Worm (Caenorhabditis elegans) whole organism, L2 larva: ENCODE measurements around the gene tald-1.

Experiments
- C34F6.9 ChIP-seq: fragments of 150-350 bp; optimal IDR thresholded peaks from 2 replicates; lab custom pipeline; 2014; ENCODE audit warnings: missing biosample characterization, missing genetic modification characterization
- F13H6.1 ChIP-seq: sonication (generic microtip); optimal IDR thresholded peaks from 2 replicates; lab custom pipeline; 2016; ENCODE audit warnings: missing genetic modification characterization, missing compliant biosample characterization
- R02D3.7 ChIP-seq: fragments of 150-350 bp; optimal IDR thresholded peaks from 2 replicates; lab custom pipeline; 2014; ENCODE audit warnings: missing biosample characterization, missing genetic modification characterization
- ZK546.5 ChIP-seq: sonication (generic microtip); optimal IDR thresholded peaks from 2 replicates; lab custom pipeline; 2017; ENCODE audit warnings: missing biosample characterization, missing genetic modification characterization
- alr-1 ChIP-seq: fragments of 150-350 bp; optimal IDR thresholded peaks from 2 replicates; lab custom pipeline; 2014; ENCODE audit warnings: missing biosample characterization, missing genetic modification characterization
- aly-2 ChIP-seq: fragments of 150-350 bp; optimal IDR thresholded peaks from 2 replicates; lab custom pipeline; 2014; ENCODE audit warnings: missing biosample characterization, missing genetic modification characterization
- ama-1 ChIP-seq: fragments of 150-350 bp; optimal IDR thresholded peaks from 2 replicates; lab custom pipeline; 2018; ENCODE audit warnings: inconsistent platforms
- blmp-1 ChIP-seq: sonication (generic microtip); optimal IDR thresholded peaks from 2 replicates; lab custom pipeline; 2017; ENCODE audit warnings: missing genetic modification characterization, mild to moderate bottlenecking, missing compliant biosample characterization, antibody characterized with exemption, moderate library complexity; ENCODE audit not compliant: insufficient read depth
- ceh-16 ChIP-seq: fragments of 150-350 bp; optimal IDR thresholded peaks from 2 replicates; lab custom pipeline; 2014; ENCODE audit warnings: missing biosample characterization, missing genetic modification characterization
- ceh-82 ChIP-seq: fragments of 150-350 bp; optimal IDR thresholded peaks from 2 replicates; lab custom pipeline; 2014; ENCODE audit warnings: missing biosample characterization, missing genetic modification characterization
- crh-2 ChIP-seq: sonication (generic microtip); optimal IDR thresholded peaks from 2 replicates; lab custom pipeline; 2017; ENCODE audit warnings: missing biosample characterization, missing genetic modification characterization
- dmd-4 ChIP-seq: sonication (generic microtip); optimal IDR thresholded peaks from 2 replicates; lab custom pipeline; 2017; ENCODE audit warnings: missing biosample characterization, missing genetic modification characterization
- egl-27 ChIP-seq: sonication (generic microtip); optimal IDR thresholded peaks from 3 replicates; lab custom pipeline; 2017; ENCODE audit warnings: missing biosample characterization, missing genetic modification reagents, missing genetic modification characterization
- elt-1 ChIP-seq: fragments of 150-350 bp; optimal IDR thresholded peaks from 2 replicates; lab custom pipeline; 2014; ENCODE audit warnings: missing biosample characterization, missing genetic modification characterization
- elt-3 ChIP-seq: sonication (generic microtip); optimal IDR thresholded peaks from 2 replicates; lab custom pipeline; 2017; ENCODE audit warnings: missing biosample characterization, missing genetic modification characterization
- fos-1 ChIP-seq: fragments of 150-350 bp; optimal IDR thresholded peaks from 2 replicates; lab custom pipeline; 2014; ENCODE audit warnings: missing biosample characterization, missing genetic modification characterization
- gmeb-1 ChIP-seq: fragments of 150-350 bp; optimal IDR thresholded peaks from 2 replicates; lab custom pipeline; 2014; ENCODE audit warnings: missing biosample characterization, missing genetic modification characterization
- lin-11 ChIP-seq: fragments of 150-350 bp; sonication (generic microtip); optimal IDR thresholded peaks from 2 replicates; lab custom pipeline; 2014; ENCODE audit warnings: missing biosample characterization, missing genetic modification characterization, inconsistent platforms, mixed read lengths
- lin-13 ChIP-seq: fragments of 150-350 bp; optimal IDR thresholded peaks from 2 replicates; lab custom pipeline; 2014; ENCODE audit warnings: missing biosample characterization, missing genetic modification reagents, missing genetic modification characterization
- lin-39 ChIP-seq: fragments of 150-350 bp; optimal IDR thresholded peaks from 2 replicates; lab custom pipeline; 2014; ENCODE audit warnings: missing biosample characterization, missing genetic modification reagents, missing genetic modification characterization
- lsy-2 ChIP-seq, 2 experiments: fragments of 150-350 bp in 1 of 2; sonication (generic microtip) in 1 of 2; optimal IDR thresholded peaks; 2 replicates each; lab custom pipeline; 2014 to 2017; ENCODE audit warnings: missing biosample characterization in 2 of 2, missing genetic modification characterization in 2 of 2
- mab-5 ChIP-seq: fragments of 150-350 bp; optimal IDR thresholded peaks from 2 replicates; lab custom pipeline; 2014; ENCODE audit warnings: missing biosample characterization, missing genetic modification characterization
- mdl-1 ChIP-seq, 2 experiments: fragments of 150-350 bp in 1 of 2; sonication (generic microtip) in 1 of 2; optimal IDR thresholded peaks; 2 replicates each; lab custom pipeline; 2017; ENCODE audit warnings: missing biosample characterization in 2 of 2, missing genetic modification characterization in 2 of 2
- nhr-10 ChIP-seq: sonication (generic microtip); optimal IDR thresholded peaks from 2 replicates; lab custom pipeline; 2017; ENCODE audit warnings: missing biosample characterization, missing genetic modification characterization
- nhr-11 ChIP-seq: fragments of 150-350 bp; optimal IDR thresholded peaks from 2 replicates; lab custom pipeline; 2014; ENCODE audit warnings: missing biosample characterization, missing genetic modification characterization
- nhr-12 ChIP-seq: fragments of 150-350 bp; optimal IDR thresholded peaks from 2 replicates; lab custom pipeline; 2014; ENCODE audit warnings: missing biosample characterization, missing genetic modification characterization
- nhr-129 ChIP-seq: fragments of 150-350 bp; optimal IDR thresholded peaks from 2 replicates; lab custom pipeline; 2014; ENCODE audit warnings: missing biosample characterization, missing genetic modification characterization
- nhr-21 ChIP-seq: fragments of 150-350 bp; optimal IDR thresholded peaks from 2 replicates; lab custom pipeline; 2014; ENCODE audit warnings: missing biosample characterization, missing genetic modification characterization
- nhr-23 ChIP-seq: fragments of 150-350 bp; optimal IDR thresholded peaks from 2 replicates; lab custom pipeline; 2014; ENCODE audit warnings: missing biosample characterization, missing genetic modification reagents, missing genetic modification characterization
- nhr-237 ChIP-seq: fragments of 150-350 bp; optimal IDR thresholded peaks from 2 replicates; lab custom pipeline; 2014; ENCODE audit warnings: missing biosample characterization, missing genetic modification characterization
- nhr-25 ChIP-seq: fragments of 150-350 bp; sonication (generic microtip); optimal IDR thresholded peaks from 3 replicates; lab custom pipeline; 2014; ENCODE audit warnings: missing biosample characterization, missing genetic modification characterization
- nhr-6 ChIP-seq: fragments of 150-350 bp; optimal IDR thresholded peaks from 2 replicates; lab custom pipeline; 2014; ENCODE audit warnings: missing biosample characterization, missing genetic modification characterization
- nhr-77 ChIP-seq: fragments of 150-350 bp; optimal IDR thresholded peaks from 2 replicates; lab custom pipeline; 2014; ENCODE audit warnings: missing biosample characterization, missing genetic modification characterization
- peb-1 ChIP-seq: fragments of 150-350 bp; optimal IDR thresholded peaks from 2 replicates; lab custom pipeline; 2014; ENCODE audit warnings: missing biosample characterization, missing genetic modification characterization
- sem-4 ChIP-seq: fragments of 150-350 bp; optimal IDR thresholded peaks from 2 replicates; lab custom pipeline; 2014; ENCODE audit warnings: missing biosample characterization, missing genetic modification reagents, missing genetic modification characterization
- skn-1 ChIP-seq: sonication (generic microtip); optimal IDR thresholded peaks from 2 replicates; lab custom pipeline; 2017; ENCODE audit warnings: missing biosample characterization, missing genetic modification characterization
- sma-3 ChIP-seq: sonication (generic microtip); optimal IDR thresholded peaks from 2 replicates; lab custom pipeline; 2016; ENCODE audit warnings: missing genetic modification reagents, missing genetic modification characterization, missing compliant biosample characterization
- sma-9 ChIP-seq, 2 experiments: fragments of 150-350 bp in 1 of 2; sonication (generic microtip) in 1 of 2; optimal IDR thresholded peaks; 2 replicates each; lab custom pipeline; 2014 to 2016; ENCODE audit warnings: missing genetic modification characterization in 2 of 2, mild to moderate bottlenecking in 1 of 2, missing biosample characterization in 1 of 2, missing compliant biosample characterization in 1 of 2, missing genetic modification reagents in 1 of 2, moderate library complexity in 1 of 2
- snpc-4 ChIP-seq: fragments of 150-350 bp; optimal IDR thresholded peaks from 2 replicates; lab custom pipeline; 2014; ENCODE audit warnings: missing biosample characterization, missing genetic modification characterization
- unc-39 ChIP-seq: fragments of 150-350 bp; optimal IDR thresholded peaks from 2 replicates; lab custom pipeline; 2014; ENCODE audit warnings: missing biosample characterization, missing genetic modification characterization
- unc-55 ChIP-seq: fragments of 150-350 bp; sonication (generic microtip); optimal IDR thresholded peaks from 3 replicates; lab custom pipeline; 2014; ENCODE audit warnings: missing biosample characterization, missing genetic modification reagents, missing genetic modification characterization
- unc-62 ChIP-seq: fragments of 150-350 bp; optimal IDR thresholded peaks from 2 replicates; lab custom pipeline; 2014; ENCODE audit warnings: missing biosample characterization, missing genetic modification reagents, missing genetic modification characterization
- zag-1 ChIP-seq: fragments of 150-350 bp; optimal IDR thresholded peaks from 2 replicates; lab custom pipeline; 2014; ENCODE audit warnings: missing biosample characterization, missing genetic modification characterization
- ztf-1 ChIP-seq: fragments of 200-800 bp; sonication (Bioruptor generic); conservative IDR thresholded peaks from 2 replicates; pipeline ENCODE4 v1.3.6; 2022; ENCODE audit warnings: missing genetic modification characterization, missing compliant biosample characterization
- ztf-11 ChIP-seq: sonication (generic microtip); optimal IDR thresholded peaks from 2 replicates; lab custom pipeline; 2017; ENCODE audit warnings: missing biosample characterization, missing genetic modification characterization
- ztf-4 ChIP-seq: fragments of 150-350 bp; optimal IDR thresholded peaks from 2 replicates; lab custom pipeline; 2014; ENCODE audit warnings: missing biosample characterization, missing genetic modification characterization

tald-1 gene

DNA sequence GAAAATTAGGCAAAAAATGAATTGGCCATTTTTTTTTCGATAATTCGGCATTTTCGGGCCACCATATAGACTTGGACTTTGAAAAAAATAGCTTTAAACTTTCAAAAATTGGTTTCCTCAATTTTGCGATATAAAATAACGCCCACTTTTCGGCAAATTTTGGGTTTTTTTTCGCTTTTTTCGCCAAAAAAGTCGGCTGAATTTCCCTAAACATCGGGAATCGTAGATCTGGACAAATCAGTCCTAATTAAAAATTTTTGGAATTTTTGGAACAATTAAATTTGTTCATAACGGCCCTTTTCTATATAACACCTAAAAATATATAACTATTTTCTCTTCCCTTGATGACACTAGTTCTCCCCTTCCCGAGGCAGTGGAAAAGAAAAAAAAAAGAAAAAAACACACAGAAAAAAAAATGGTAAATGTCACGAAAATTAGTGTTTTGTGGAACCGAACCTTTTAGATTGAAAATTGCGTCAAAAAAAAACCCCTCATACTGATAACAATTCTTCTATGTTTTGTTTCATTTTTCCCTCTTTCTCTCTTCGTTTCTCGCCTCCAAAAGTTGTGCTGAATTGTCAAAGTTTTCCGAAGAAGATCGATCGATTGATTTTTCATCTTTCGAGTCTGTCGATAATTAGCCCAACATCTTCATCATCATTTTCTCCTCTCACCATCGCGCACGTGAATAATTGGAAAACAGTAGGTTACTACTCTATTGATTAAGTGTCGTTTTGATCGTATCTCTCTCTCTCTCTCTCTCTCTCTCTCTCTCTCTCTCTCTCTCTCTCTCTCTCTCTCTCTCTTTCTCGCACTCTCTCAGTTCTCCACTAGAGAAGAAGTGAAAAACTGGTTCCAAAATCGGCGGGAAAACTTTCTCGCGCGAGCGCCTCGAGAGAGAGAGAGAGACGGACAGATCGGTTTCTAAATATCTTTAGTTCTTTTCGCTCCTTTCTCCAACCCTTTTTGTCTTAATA, 14.2 kb downstream of the tald-1 start, which contains the start of gene Y24D9A.6 (continued):
- TF ChIP-seq blmp-1 (tag; lab: Kevin White, UChicago), result peak; percentile 96
- peak; percentile 83 for TF ChIP-seq sma-9 (GFP tag; optimal IDR thresholded peaks at IDR 0.05; lab: Kevin White, UChicago)
- TF ChIP-seq sma-9 (tag; optimal IDR thresholded peaks at IDR 0.05; lab: Kevin White, UChicago), result no peak
- TF ChIP-seq nhr-10 (tag; lab: Kevin White, UChicago), result no peak
- TF ChIP-seq C34F6.9 (tag; lab: Kevin White, UChicago), result peak; percentile 44
- peak; percentile 18 for TF ChIP-seq unc-55 (GFP tag; lab: Kevin White, UChicago)
- peak; percentile 7 to 75 for TF ChIP-seq lsy-2 (tag; optimal IDR thresholded peaks at IDR 0.05; lab: Kevin White, UChicago)
- TF ChIP-seq mdl-1 (tag; optimal IDR thresholded peaks at IDR 0.05; lab: Kevin White, UChicago), result peak; percentile 45 to 86
- no peak for TF ChIP-seq unc-62
- TF ChIP-seq dmd-4 (tag; lab: Kevin White, UChicago), result no peak
- peak; percentile 70 for TF ChIP-seq nhr-129
- TF ChIP-seq nhr-25 (tag; lab: Kevin White, UChicago), result peak; percentile 96
- no peak for TF ChIP-seq nhr-77 (tag; lab: Kevin White, UChicago)
- TF ChIP-seq lin-11 (tag; lab: Kevin White, UChicago), result no peak
- no peak for TF ChIP-seq nhr-11 (tag; lab: Kevin White, UChicago)
- no peak for TF ChIP-seq unc-39 (tag; lab: Kevin White, UChicago)
- TF ChIP-seq snpc-4 (tag; lab: Kevin White, UChicago), result no peak
- peak; percentile 93 for TF ChIP-seq egl-27
- no peak for TF ChIP-seq ztf-1
- no peak for TF ChIP-seq lin-39 (tag; lab: Kevin White, UChicago)
- TF ChIP-seq zag-1 (tag; lab: Kevin White, UChicago), result no peak
- TF ChIP-seq aly-2 (tag; lab: Kevin White, UChicago), result no peak
- TF ChIP-seq nhr-6 (tag; lab: Kevin White, UChicago), result peak; percentile 84

DNA sequence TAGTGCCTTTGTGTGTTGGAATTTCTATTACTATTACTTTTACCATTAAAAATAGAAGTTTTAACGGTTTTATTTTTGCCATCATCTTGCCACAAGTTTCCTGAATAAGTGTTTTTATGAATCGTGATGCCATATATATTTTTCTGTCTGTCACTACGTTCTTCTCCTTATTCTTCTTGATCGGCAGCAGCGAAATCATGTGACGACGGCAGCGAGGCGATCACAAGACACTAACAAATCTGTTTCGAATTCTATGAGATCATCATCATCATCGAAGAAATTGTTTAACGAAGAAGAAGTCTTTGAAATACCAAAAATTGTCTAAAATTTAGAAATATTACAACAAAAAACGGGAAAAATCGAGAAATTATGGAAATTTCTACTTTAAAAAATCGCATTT, 16.0 kb downstream of the tald-1 start:
- TF ChIP-seq zag-1 (tag; lab: Kevin White, UChicago), result no peak
- TF ChIP-seq unc-39 (tag; lab: Kevin White, UChicago), result no peak
- no peak for TF ChIP-seq ztf-11
- TF ChIP-seq dmd-4 (tag; lab: Kevin White, UChicago), result no peak
- TF ChIP-seq lin-39 (tag; lab: Kevin White, UChicago), result no peak
- TF ChIP-seq F13H6.1 (tag; lab: Kevin White, UChicago), result no peak
- TF ChIP-seq nhr-237 (tag; lab: Kevin White, UChicago), result no peak
- no peak for TF ChIP-seq mdl-1 (tag; optimal IDR thresholded peaks at IDR 0.05; lab: Kevin White, UChicago)
- TF ChIP-seq ceh-82 (tag; lab: Kevin White, UChicago), result no peak
- no peak for TF ChIP-seq ZK546.5 (tag; lab: Kevin White, UChicago)
- peak; percentile 24 for TF ChIP-seq ztf-4 (tag; lab: Kevin White, UChicago)
- TF ChIP-seq nhr-11 (tag; lab: Kevin White, UChicago), result no peak
- no peak for TF ChIP-seq unc-55 (GFP tag; lab: Kevin White, UChicago)
- TF ChIP-seq sma-3 (GFP tag; lab: Kevin White, UChicago), result peak; percentile 84
- TF ChIP-seq nhr-21 (tag; lab: Kevin White, UChicago), result peak; percentile 77
- TF ChIP-seq aly-2 (tag; lab: Kevin White, UChicago), result no peak
- TF ChIP-seq lsy-2 (tag; optimal IDR thresholded peaks at IDR 0.05; lab: Kevin White, UChicago), result peak in 1 of 2 experiments; percentile 47
- TF ChIP-seq egl-27, result no peak
- no peak for TF ChIP-seq skn-1 (tag; lab: Kevin White, UChicago)
- no peak for TF ChIP-seq blmp-1 (tag; lab: Kevin White, UChicago)
- no peak for TF ChIP-seq ztf-1
- TF ChIP-seq nhr-23 (tag; lab: Kevin White, UChicago), result no peak
- no peak for TF ChIP-seq lin-13 (GFP tag; lab: Kevin White, UChicago)
- peak; percentile 71 for TF ChIP-seq nhr-129
- TF ChIP-seq elt-3 (tag; lab: Kevin White, UChicago), result no peak
- no peak for TF ChIP-seq fos-1 (tag; lab: Kevin White, UChicago)
- no peak for TF ChIP-seq R02D3.7 (tag; lab: Kevin White, UChicago)
- TF ChIP-seq elt-1 (tag; lab: Kevin White, UChicago), result no peak
- TF ChIP-seq ama-1 (lab: Kevin White, UChicago), result no peak
- TF ChIP-seq nhr-10 (tag; lab: Kevin White, UChicago), result no peak
- no peak for TF ChIP-seq alr-1 (tag; lab: Kevin White, UChicago)
- peak; percentile 20 for TF ChIP-seq C34F6.9 (tag; lab: Kevin White, UChicago)
- TF ChIP-seq peb-1 (tag; lab: Kevin White, UChicago), result no peak
- TF ChIP-seq nhr-6 (tag; lab: Kevin White, UChicago), result peak; percentile 9
- no peak for TF ChIP-seq snpc-4 (tag; lab: Kevin White, UChicago)
- no peak for TF ChIP-seq nhr-12 (tag; lab: Kevin White, UChicago)
- TF ChIP-seq nhr-77 (tag; lab: Kevin White, UChicago), result no peak
- no peak for TF ChIP-seq sem-4 (tag; lab: Kevin White, UChicago)
- peak; percentile 83 for TF ChIP-seq ceh-16 (tag; lab: Kevin White, UChicago)
- peak; percentile 23 for TF ChIP-seq crh-2
- TF ChIP-seq nhr-25 (tag; lab: Kevin White, UChicago), result peak; percentile 77
- TF ChIP-seq mab-5 (tag; lab: Kevin White, UChicago), result no peak
- peak; percentile 75 for TF ChIP-seq sma-9 (GFP tag; optimal IDR thresholded peaks at IDR 0.05; lab: Kevin White, UChicago)
- no peak for TF ChIP-seq sma-9 (tag; optimal IDR thresholded peaks at IDR 0.05; lab: Kevin White, UChicago)
- peak; percentile 39 for TF ChIP-seq gmeb-1 (tag; lab: Kevin White, UChicago)
